Fruit fly (Drosophila melanogaster) whole organism, embryonic: ENCODE data around the gene aralar1.

ENCODE experiments used
- Aef1 ChIP-seq: fragments of 200-800 bp; sonication (Bioruptor generic); IDR thresholded peaks from 3 replicates; pipeline ENCODE4 v1.3.6; 2022; ENCODE audit warnings: missing biosample characterization, missing genetic modification characterization
- CG10147 ChIP-seq: fragments of 200-800 bp; sonication (Bioruptor generic); optimal IDR thresholded peaks from 2 replicates; lab custom pipeline; 2019; ENCODE audit warnings: missing biosample characterization, mild to moderate bottlenecking, missing genetic modification characterization, moderate library complexity
- CG10274 ChIP-seq: fragments of 200-800 bp; sonication (Bioruptor generic); optimal IDR thresholded peaks from 3 replicates; lab custom pipeline; 2017; ENCODE audit warnings: missing biosample characterization, mild to moderate bottlenecking, missing genetic modification characterization
- CG10654 ChIP-seq: fragments of 200-800 bp; sonication (Bioruptor generic); optimal IDR thresholded peaks from 2 replicates; lab custom pipeline; 2016; ENCODE audit warnings: missing biosample characterization, missing genetic modification characterization
- CG12104 ChIP-seq: fragments of 200-800 bp; sonication (Bioruptor generic); optimal IDR thresholded peaks from 3 replicates; lab custom pipeline; 2016; ENCODE audit warnings: missing biosample characterization, missing genetic modification characterization
- CG13424 ChIP-seq: fragments of 200-800 bp; sonication (Bioruptor generic); optimal IDR thresholded peaks from 2 replicates; lab custom pipeline; 2019; ENCODE audit warnings: missing biosample characterization, mild to moderate bottlenecking, missing genetic modification characterization, moderate library complexity
- CG15479 ChIP-seq: fragments of 200-800 bp; sonication (Bioruptor generic); optimal IDR thresholded peaks from 3 replicates; lab custom pipeline; 2019; ENCODE audit warnings: missing biosample characterization, mild to moderate bottlenecking, missing genetic modification characterization, moderate library complexity
- CG17802 ChIP-seq: fragments of 200-800 bp; sonication (Bioruptor generic); optimal IDR thresholded peaks from 2 replicates; lab custom pipeline; 2018; ENCODE audit warnings: missing biosample characterization, mild to moderate bottlenecking, missing genetic modification characterization, moderate library complexity
- CG18011 ChIP-seq: fragments of 200-800 bp; sonication (Bioruptor generic); optimal IDR thresholded peaks from 2 replicates; lab custom pipeline; 2017; ENCODE audit warnings: missing biosample characterization, missing genetic modification characterization, mild to moderate bottlenecking, moderate library complexity, missing genotype
- CG2712 ChIP-seq: fragments of 200-800 bp; optimal IDR thresholded peaks from 3 replicates; lab custom pipeline; 2019; ENCODE audit warnings: missing biosample characterization, mild to moderate bottlenecking, missing genetic modification characterization, moderate library complexity
- CG30020 ChIP-seq: fragments of 200-800 bp; optimal IDR thresholded peaks from 2 replicates; lab custom pipeline; 2019; ENCODE audit warnings: missing biosample characterization, mild to moderate bottlenecking, missing genetic modification characterization, moderate library complexity
- CG30403 ChIP-seq: fragments of 200-800 bp; sonication (Bioruptor generic); optimal IDR thresholded peaks from 3 replicates; lab custom pipeline; 2016; ENCODE audit warnings: missing biosample characterization, missing genetic modification characterization
- CG31365 ChIP-seq: fragments of 200-800 bp; sonication (Bioruptor generic); optimal IDR thresholded peaks from 2 replicates; lab custom pipeline; 2018; ENCODE audit warnings: missing biosample characterization, mild to moderate bottlenecking, missing genetic modification characterization
- CG3163 ChIP-seq: fragments of 200-800 bp; sonication (Bioruptor generic); optimal IDR thresholded peaks from 3 replicates; lab custom pipeline; 2016; ENCODE audit warnings: missing biosample characterization, missing genetic modification characterization
- CG32767 ChIP-seq: fragments of 200-800 bp; sonication (Bioruptor generic); IDR thresholded peaks from 2 replicates; pipeline ENCODE4 v1.3.6; 2022; ENCODE audit warnings: missing biosample characterization, missing genetic modification characterization
- CG43689 ChIP-seq: fragments of 200-800 bp; sonication (Bioruptor generic); IDR thresholded peaks from 2 replicates; pipeline ENCODE4 v1.3.6; 2022; ENCODE audit warnings: missing biosample characterization, missing genetic modification characterization
- CG5953 ChIP-seq: fragments of 200-800 bp; sonication (Bioruptor generic); IDR thresholded peaks from 2 replicates; pipeline ENCODE4 v1.3.6; 2022; ENCODE audit warnings: missing biosample characterization, missing genetic modification characterization
- CG6791 ChIP-seq: fragments of 200-800 bp; sonication (Bioruptor generic); IDR thresholded peaks from 3 replicates; pipeline ENCODE4 v1.3.6; 2022; ENCODE audit warnings: missing biosample characterization, missing genetic modification characterization; ENCODE audit not compliant: partially characterized antibody
- CG6813 ChIP-seq: fragments of 200-800 bp; sonication (Bioruptor generic); optimal IDR thresholded peaks from 2 replicates; lab custom pipeline; 2017; ENCODE audit warnings: missing biosample characterization, missing genetic modification characterization, mild to moderate bottlenecking, moderate library complexity, missing genetic modification reagents
- CG6854 ChIP-seq: fragments of 200-800 bp; sonication (Bioruptor generic); optimal IDR thresholded peaks from 3 replicates; lab custom pipeline; 2017; ENCODE audit warnings: missing biosample characterization, mild to moderate bottlenecking, missing genetic modification characterization
- CG7839 ChIP-seq: fragments of 200-800 bp; sonication (Bioruptor generic); optimal IDR thresholded peaks from 3 replicates; lab custom pipeline; 2018; ENCODE audit warnings: missing biosample characterization, mild to moderate bottlenecking, missing genetic modification characterization, moderate library complexity
- CG8290 ChIP-seq, 3 experiments: fragments of 200-800 bp; sonication (Bioruptor generic); optimal IDR thresholded peaks; 2 replicates each; lab custom pipeline; 2016 to 2019; ENCODE audit warnings: missing biosample characterization in 3 of 3, missing genetic modification characterization in 3 of 3, mild to moderate bottlenecking in 2 of 3, moderate library complexity in 1 of 3
- Deaf1 ChIP-seq: fragments of 200-800 bp; optimal IDR thresholded peaks from 3 replicates; lab custom pipeline; 2019; ENCODE audit warnings: missing biosample characterization, mild to moderate bottlenecking, missing genetic modification characterization, moderate library complexity
- Dek ChIP-seq: fragments of 200-800 bp; sonication (Bioruptor generic); optimal IDR thresholded peaks from 3 replicates; lab custom pipeline; 2019; ENCODE audit warnings: missing biosample characterization, mild to moderate bottlenecking, missing genetic modification characterization, moderate library complexity
- E2f2 ChIP-seq: fragments of 200-800 bp; sonication (Bioruptor generic); IDR thresholded peaks from 2 replicates; pipeline ENCODE4 v1.3.6; 2022; ENCODE audit warnings: missing biosample characterization, missing genetic modification characterization
- Ets65A ChIP-seq: fragments of 200-800 bp; sonication (Bioruptor generic); peaks from one replicate; lab custom pipeline; 2016; ENCODE audit warnings: missing biosample characterization, missing genetic modification characterization
- H15 ChIP-seq: fragments of 200-800 bp; sonication (Bioruptor generic); IDR thresholded peaks from 3 replicates; pipeline ENCODE4 v1.3.6; 2022; ENCODE audit warnings: missing biosample characterization, missing genetic modification characterization
- HmgZ ChIP-seq: fragments of 200-800 bp; sonication (Bioruptor generic); optimal IDR thresholded peaks from 2 replicates; lab custom pipeline; 2018; ENCODE audit warnings: missing biosample characterization, mild to moderate bottlenecking, missing genetic modification characterization
- Hmx ChIP-seq: fragments of 200-800 bp; sonication (Bioruptor generic); optimal IDR thresholded peaks from 2 replicates; lab custom pipeline; 2016; ENCODE audit warnings: missing biosample characterization, missing genetic modification characterization
- Hr51 ChIP-seq, 2 experiments: fragments of 200-800 bp; sonication (Bioruptor generic); optimal IDR thresholded peaks; 2 replicates in 1 of 2; 3 replicates in 1 of 2; lab custom pipeline; 2016 to 2018; ENCODE audit warnings: missing biosample characterization in 2 of 2, missing genetic modification characterization in 2 of 2, mild to moderate bottlenecking in 1 of 2, moderate library complexity in 1 of 2
- Max ChIP-seq: fragments of 200-800 bp; sonication (Bioruptor generic); optimal IDR thresholded peaks from 2 replicates; lab custom pipeline; 2016; ENCODE audit warnings: missing biosample characterization, mild to moderate bottlenecking, missing genetic modification characterization
- NC2β ChIP-seq: fragments of 200-800 bp; sonication (Bioruptor generic); optimal IDR thresholded peaks from 2 replicates; lab custom pipeline; 2016; ENCODE audit warnings: missing biosample characterization, missing genetic modification characterization
- Oli ChIP-seq: fragments of 200-800 bp; sonication (Bioruptor generic); optimal IDR thresholded peaks from 2 replicates; lab custom pipeline; 2018; ENCODE audit warnings: missing biosample characterization, mild to moderate bottlenecking, missing genetic modification characterization, moderate library complexity
- PHDP ChIP-seq: fragments of 200-800 bp; sonication (Bioruptor generic); optimal IDR thresholded peaks from 3 replicates; lab custom pipeline; 2018; ENCODE audit warnings: missing biosample characterization, mild to moderate bottlenecking, missing genetic modification characterization, moderate library complexity
- Trl ChIP-seq, 3 experiments: fragments of >200 bp in 2 of 3; fragments of 200-800 bp in 1 of 3; sonication (Bioruptor generic) in 1 of 3; optimal IDR thresholded peaks; 2 replicates in 1 of 3; 3 replicates in 2 of 3; lab custom pipeline; 2016 to 2017; ENCODE audit warnings: missing biosample characterization in 1 of 3, missing genetic modification characterization in 1 of 3
- abd-A ChIP-seq: fragments of 200-800 bp; sonication (Bioruptor generic); optimal IDR thresholded peaks from 3 replicates; lab custom pipeline; 2019; ENCODE audit warnings: missing biosample characterization, mild to moderate bottlenecking, missing genetic modification characterization, moderate library complexity
- cato ChIP-seq: fragments of 200-800 bp; sonication (Bioruptor generic); optimal IDR thresholded peaks from 2 replicates; lab custom pipeline; 2016; ENCODE audit warnings: missing biosample characterization, missing genetic modification characterization, borderline replicate concordance
- crc ChIP-seq: fragments of 200-800 bp; sonication (Bioruptor generic); optimal IDR thresholded peaks from 2 replicates; lab custom pipeline; 2016; ENCODE audit warnings: missing biosample characterization, missing genetic modification characterization
- eyg ChIP-seq: fragments of 200-800 bp; sonication (Bioruptor generic); optimal IDR thresholded peaks from 3 replicates; lab custom pipeline; 2016; ENCODE audit warnings: missing biosample characterization, missing genetic modification characterization
- fd102C ChIP-seq: fragments of 200-800 bp; sonication (Bioruptor generic); optimal IDR thresholded peaks from 2 replicates; lab custom pipeline; 2018; ENCODE audit warnings: missing biosample characterization, mild to moderate bottlenecking, missing genetic modification characterization, moderate library complexity
- fd3F ChIP-seq: fragments of 200-800 bp; sonication (Bioruptor generic); optimal IDR thresholded peaks from 2 replicates; lab custom pipeline; 2018; ENCODE audit warnings: missing biosample characterization, mild to moderate bottlenecking, missing genetic modification characterization, moderate library complexity
- gem ChIP-seq: fragments of 200-800 bp; sonication (Bioruptor generic); optimal IDR thresholded peaks from 2 replicates; lab custom pipeline; 2019; ENCODE audit warnings: missing biosample characterization, mild to moderate bottlenecking, missing genetic modification characterization, moderate library complexity
- gfzf ChIP-seq: fragments of 200-800 bp; sonication (Bioruptor generic); optimal IDR thresholded peaks from 2 replicates; lab custom pipeline; 2016; ENCODE audit warnings: missing biosample characterization, mild to moderate bottlenecking, missing genetic modification characterization, moderate library complexity
- klu ChIP-seq: fragments of 200-800 bp; sonication (Bioruptor generic); IDR thresholded peaks from 2 replicates; pipeline ENCODE4 v1.3.6; 2022; ENCODE audit warnings: missing biosample characterization, missing genetic modification characterization
- pzg ChIP-seq: fragments of 200-800 bp; sonication (Bioruptor generic); optimal IDR thresholded peaks from 3 replicates; lab custom pipeline; 2018; ENCODE audit warnings: missing biosample characterization, mild to moderate bottlenecking, missing genetic modification characterization, moderate library complexity
- schlank ChIP-seq: fragments of 200-800 bp; sonication (Bioruptor generic); optimal IDR thresholded peaks from 2 replicates; lab custom pipeline; 2018; ENCODE audit warnings: missing biosample characterization, mild to moderate bottlenecking, missing genetic modification characterization
- sqz ChIP-seq: fragments of 200-800 bp; sonication (Bioruptor generic); optimal IDR thresholded peaks from 3 replicates; lab custom pipeline; 2018; ENCODE audit warnings: missing biosample characterization, mild to moderate bottlenecking, missing genetic modification characterization
- sr ChIP-seq: fragments of 200-800 bp; sonication (Bioruptor generic); IDR thresholded peaks from 3 replicates; pipeline ENCODE4 v1.3.6; 2022; ENCODE audit warnings: missing biosample characterization, missing genetic modification characterization
- trh ChIP-seq: fragments of 200-800 bp; sonication (Bioruptor generic); optimal IDR thresholded peaks from 2 replicates; lab custom pipeline; 2016; ENCODE audit warnings: missing biosample characterization, missing genetic modification characterization

The aralar1 gene

dm6 chr3R:30450224-30450623 lies 5.4 kb downstream of the aralar1 start (continued):
- TF ChIP-seq gem (tag; lab: Kevin White, UChicago) (peak; percentile 62), CG30020 (tag; lab: Kevin White, UChicago) (no peak), CG13424 (tag; lab: Kevin White, UChicago) (no peak), CG6854 (GFP tag; lab: Kevin White, UChicago) (peak; percentile 83), Hr51 (GFP tag; optimal IDR thresholded peaks at IDR 0.05; lab: Kevin White, UChicago) (peak in 1 of 2 experiments; percentile 76), HmgZ (peak; percentile 71), abd-A (no peak), Aef1 (GFP tag; lab: Robert Waterston, UW) (0 out of 3 replicates have a peak, but pooled peaks have one; percentile 22), fd102C (no peak), CG3163 (peak; percentile 91), cato (GFP tag; lab: Kevin White, UChicago) (peak; percentile 63), CG10654 (GFP tag; lab: Kevin White, UChicago) (peak; percentile 87), sqz (peak; percentile 58), CG15479 (GFP tag; lab: Kevin White, UChicago) (no peak), CG43689 (GFP tag; lab: Robert Waterston, UW) (peak; percentile 66), CG6813 (GFP tag; lab: Kevin White, UChicago) (peak; percentile 89), pzg (GFP tag; lab: Kevin White, UChicago) (no peak), CG10147 (GFP tag; lab: Kevin White, UChicago) (peak; percentile 18), CG30403 (no peak), eyg (no peak), Deaf1 (tag; lab: Kevin White, UChicago) (peak; percentile 67), PHDP (peak; percentile 85), Dek (no peak), Ets65A (GFP tag; lab: Kevin White, UChicago) (no peak), CG2712 (tag; lab: Kevin White, UChicago) (peak; percentile 35), CG8290 (GFP tag; optimal IDR thresholded peaks at IDR 0.05; lab: Kevin White, UChicago) (peak; percentile 77), CG8290 (tag; optimal IDR thresholded peaks at IDR 0.05; lab: Kevin White, UChicago) (peak; percentile 50 to 79), CG32767 (GFP tag; lab: Robert Waterston, UW) (peak; percentile 77), klu (no peak), crc (GFP tag; lab: Kevin White, UChicago) (peak; percentile 39), Oli (tag; lab: Kevin White, UChicago) (no peak), CG12104 (peak; percentile 61), CG31365 (tag; lab: Kevin White, UChicago) (peak; percentile 61), CG17802 (tag; lab: Kevin White, UChicago) (no peak), CG7839 (tag; lab: Kevin White, UChicago) (peak; percentile 29), schlank (tag; lab: Kevin White, UChicago) (peak; percentile 62), sr (peak; percentile 79), Max (GFP tag; lab: Kevin White, UChicago) (peak; percentile 72), NC2β (GFP tag; lab: Kevin White, UChicago) (peak; percentile 84), CG6791 (GFP tag; lab: Robert Waterston, UW) (no peak), CG10274 (GFP tag; lab: Kevin White, UChicago) (peak; percentile 12), gfzf (GFP tag; lab: Kevin White, UChicago) (no peak), CG18011 (GFP tag; lab: Kevin White, UChicago) (peak; percentile 65), Trl (optimal IDR thresholded peaks at IDR 0.05; lab: Kevin White, UChicago) (peak; percentile 85 to 95), Trl (GFP tag; optimal IDR thresholded peaks at IDR 0.05; lab: Kevin White, UChicago) (peak; percentile 82), trh (peak; percentile 74), fd3F (peak; percentile 71), E2f2 (GFP tag; lab: Robert Waterston, UW) (peak; percentile 66), H15 (GFP tag; lab: Robert Waterston, UW) (peak; percentile 60; the same call in 1 of the 3 replicates), CG5953 (GFP tag; lab: Robert Waterston, UW) (no peak), Hmx (GFP tag; lab: Kevin White, UChicago) (no peak)
